Fruit fly (Drosophila melanogaster): ENCODE results near the gene CG5112.
A peak's percentile ranks its signal among the peaks of the same experiment; 100 is the strongest.

The CG5112 gene

dm6 chr3R:25451832-25452231 is 39.4 kb upstream of the CG5112 start (continued):
- TF ChIP-seq az2 (GFP tag; optimal IDR thresholded peaks at IDR 0.05) (no peak), CG10209 (GFP tag; optimal IDR thresholded peaks at IDR 0.05) (no peak), Scr (GFP tag; IDR thresholded peaks at IDR 0.05; ENCODE audit: partially characterized antibody) (no peak), CG18764 (GFP tag; optimal IDR thresholded peaks at IDR 0.05) (no peak), CG15479 (GFP tag; optimal IDR thresholded peaks at IDR 0.05) (no peak), Poxn (GFP tag; IDR thresholded peaks at IDR 0.05) (no peak), crp (GFP tag; optimal IDR thresholded peaks at IDR 0.05) (no peak), en (GFP tag; optimal IDR thresholded peaks at IDR 0.05) (no peak), fd64A (GFP tag; optimal IDR thresholded peaks at IDR 0.05) (no peak), pho (GFP tag; optimal IDR thresholded peaks at IDR 0.05) (no peak), Chrac-16 (GFP tag; optimal IDR thresholded peaks at IDR 0.05) (no peak), CG13287 (GFP tag; IDR thresholded peaks at IDR 0.05; ENCODE audit: partially characterized antibody) (no peak), Kr (GFP tag; optimal IDR thresholded peaks at IDR 0.05) (no peak), CTCF (GFP tag; optimal IDR thresholded peaks at IDR 0.05) (no peak), CG31441 (GFP tag; IDR thresholded peaks at IDR 0.05) (peak; percentile 38; the same call in 1 of the 2 replicates), CG30403 (GFP tag; optimal IDR thresholded peaks at IDR 0.05) (peak; percentile 31), NK7.1 (GFP tag; optimal IDR thresholded peaks at IDR 0.05) (no peak), Gug (GFP tag; IDR thresholded peaks at IDR 0.05) (no peak), CG11723 (GFP tag; optimal IDR thresholded peaks at IDR 0.05) (no peak), ci (GFP tag; IDR thresholded peaks at IDR 0.05) (no peak), vnd (GFP tag; IDR thresholded peaks at IDR 0.05; ENCODE audit: partially characterized antibody) (no peak), CG2875 (GFP tag; optimal IDR thresholded peaks at IDR 0.05) (no peak), Fer3 (tag; optimal IDR thresholded peaks at IDR 0.05) (no peak), CG8944 (GFP tag; optimal IDR thresholded peaks at IDR 0.05) (no peak), nmo (GFP tag; optimal IDR thresholded peaks at IDR 0.05) (peak; percentile 18), CG7271 (tag; optimal IDR thresholded peaks at IDR 0.05) (no peak), gem (tag; optimal IDR thresholded peaks at IDR 0.05) (peak; percentile 47), wor (GFP tag; IDR thresholded peaks at IDR 0.05) (no peak), CG12659 (GFP tag; optimal IDR thresholded peaks at IDR 0.05) (no peak), bowl (GFP tag; IDR thresholded peaks at IDR 0.05) (no peak), run (tag; optimal IDR thresholded peaks at IDR 0.05) (no peak), CG4707 (GFP tag; optimal IDR thresholded peaks at IDR 0.05) (no peak), otp (GFP tag; IDR thresholded peaks at IDR 0.05) (no peak), CG1832 (GFP tag; optimal IDR thresholded peaks at IDR 0.05) (no peak), CG12769 (tag; optimal IDR thresholded peaks at IDR 0.05) (no peak), al (GFP tag; IDR thresholded peaks at IDR 0.05) (no peak), scrt (GFP tag; optimal IDR thresholded peaks at IDR 0.05) (no peak), Rx (GFP tag; IDR thresholded peaks at IDR 0.05) (no peak), so (GFP tag; IDR thresholded peaks at IDR 0.05) (no peak), Sox100B (GFP tag; optimal IDR thresholded peaks at IDR 0.05) (peak; percentile 3), CG15011 (GFP tag; optimal IDR thresholded peaks at IDR 0.05) (no peak), sqz (GFP tag; optimal IDR thresholded peaks at IDR 0.05) (no peak), HHEX (GFP tag; optimal IDR thresholded peaks at IDR 0.05) (no peak), Sox102F (GFP tag; optimal IDR thresholded peaks at IDR 0.05) (peak; percentile 8), mirr (GFP tag; optimal IDR thresholded peaks at IDR 0.05) (no peak), zen2 (GFP tag; IDR thresholded peaks at IDR 0.05; ENCODE audit: partially characterized antibody) (no peak), Antp (GFP tag; optimal IDR thresholded peaks at IDR 0.05) (no peak), CG8281 (tag; optimal IDR thresholded peaks at IDR 0.05) (no peak), CG16815 (GFP tag; optimal IDR thresholded peaks at IDR 0.05) (no peak), Neu2 (GFP tag; optimal IDR thresholded peaks at IDR 0.05; ENCODE audit: borderline replicate concordance) (no peak), CG11456 (GFP tag; IDR thresholded peaks at IDR 0.05) (no peak), ro (GFP tag; IDR thresholded peaks at IDR 0.05) (no peak)
